Fruit fly (Drosophila melanogaster) S2 (cell line): ENCODE results near the gene CG1273.

Source experiments
- CG8478 ChIP-seq: fragments of >200 bp; optimal IDR thresholded peaks from 2 replicates; lab custom pipeline; 2018
- CTCF ChIP-seq, 2 experiments: fragments of >200 bp; optimal IDR thresholded peaks; 2 replicates each; lab custom pipeline; 2018

DNA sequence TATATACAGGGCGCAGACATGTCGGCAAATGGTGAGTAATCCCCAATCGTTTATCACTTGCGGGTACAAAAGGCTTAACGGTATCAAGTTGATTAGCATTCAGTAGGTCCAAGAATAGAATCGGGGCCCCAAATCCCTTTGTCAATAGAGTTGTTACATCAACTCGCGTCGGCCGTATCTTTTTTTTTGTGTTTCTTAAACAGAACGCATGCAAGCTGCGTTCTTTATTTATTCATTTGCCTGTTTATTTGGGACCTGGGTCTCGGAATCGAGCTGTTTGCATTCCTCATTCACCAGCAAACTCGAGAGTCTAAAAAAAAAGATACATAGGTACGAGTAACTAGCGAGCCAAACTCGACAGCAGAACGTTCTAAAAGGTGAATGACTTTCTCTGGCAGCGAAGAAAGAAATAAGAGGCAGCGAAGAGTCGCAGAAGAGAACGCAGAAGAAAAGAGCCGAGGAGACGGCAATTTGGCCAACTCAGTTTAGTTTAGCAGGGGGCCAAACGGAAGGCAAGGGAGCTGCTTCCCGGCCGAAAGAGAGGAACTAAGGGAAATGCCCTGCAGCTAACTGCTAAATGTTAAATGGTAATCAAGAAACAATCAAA is 8.8 kb downstream of the CG1273 start:
- TF ChIP-seq CG8478 (lab: Kevin White, UChicago) (no peak), CTCF (optimal IDR thresholded peaks at IDR 0.05; lab: Kevin White, UChicago) (no peak)
